Worm (Caenorhabditis elegans) whole organism, L4 larva: Measurements from ENCODE around the gene rgs-9.
A peak's percentile ranks its signal among the peaks of the same experiment; 100 is the strongest.

ENCODE experiments used
- F10B5.3 ChIP-seq: sonication (generic microtip); optimal IDR thresholded peaks from 2 replicates; lab custom pipeline; 2016; ENCODE audit warnings: mild to moderate bottlenecking, missing genetic modification characterization, missing compliant biosample characterization
- F44E2.7 ChIP-seq: fragments of 200-800 bp; sonication (Bioruptor generic); IDR thresholded peaks from 2 replicates; pipeline ENCODE4 v2.1.2; 2022; ENCODE audit warnings: missing genetic modification characterization, missing compliant biosample characterization
- F49E8.2 ChIP-seq: sonication (generic microtip); optimal IDR thresholded peaks from 2 replicates; lab custom pipeline; 2016; ENCODE audit warnings: missing compliant biosample characterization, mild to moderate bottlenecking, missing genetic modification characterization, borderline replicate concordance
- T20F7.1 ChIP-seq: fragments of 200-800 bp; sonication (Bioruptor generic); optimal IDR thresholded peaks from 2 replicates; lab custom pipeline; 2018; ENCODE audit warnings: mild to moderate bottlenecking, missing genetic modification characterization, missing compliant biosample characterization
- T26A8.4 ChIP-seq: fragments of 200-800 bp; sonication (Bioruptor generic); IDR thresholded peaks from 2 replicates; pipeline ENCODE4 v1.3.6; 2022; ENCODE audit warnings: missing genetic modification characterization, missing compliant biosample characterization
- Y105C5A.15 ChIP-seq: fragments of 200-800 bp; sonication (Bioruptor generic); IDR thresholded peaks from 2 replicates; pipeline ENCODE4 v1.3.6; 2022; ENCODE audit warnings: missing genetic modification characterization, missing compliant biosample characterization
- Y48G9A.11 ChIP-seq: fragments of 200-800 bp; sonication (Bioruptor generic); IDR thresholded peaks from 2 replicates; pipeline ENCODE4 v1.3.6; 2022; ENCODE audit warnings: missing genetic modification reagents, missing genetic modification characterization, missing compliant biosample characterization
- aha-1 ChIP-seq: fragments of 150-350 bp; peaks from one replicate; lab custom pipeline; 2014; ENCODE audit warnings: missing biosample characterization, missing genetic modification characterization
- arid-1 ChIP-seq: fragments of 200-800 bp; sonication (Bioruptor generic); conservative IDR thresholded peaks from 2 replicates; pipeline ENCODE4 v1.3.6; 2022; ENCODE audit warnings: missing genetic modification reagents, missing genetic modification characterization, missing compliant biosample characterization
- ceh-20 ChIP-seq: fragments of 200-800 bp; sonication (Bioruptor generic); IDR thresholded peaks from 2 replicates; pipeline ENCODE4 v1.3.6; 2022; ENCODE audit warnings: missing genetic modification reagents, missing genetic modification characterization, missing compliant biosample characterization
- ceh-62 ChIP-seq: sonication (generic microtip); optimal IDR thresholded peaks from 2 replicates; lab custom pipeline; 2017; ENCODE audit warnings: missing biosample characterization, missing genetic modification characterization
- cey-2 ChIP-seq: sonication (generic microtip); optimal IDR thresholded peaks from 3 replicates; lab custom pipeline; 2017; ENCODE audit warnings: missing genetic modification characterization, mild to moderate bottlenecking, missing compliant biosample characterization, antibody characterized with exemption, borderline replicate concordance; ENCODE audit not compliant: insufficient read depth
- daf-12 ChIP-seq: fragments of 150-350 bp; optimal IDR thresholded peaks from 2 replicates; lab custom pipeline; 2014; ENCODE audit warnings: missing biosample characterization, missing genetic modification reagents, missing genetic modification characterization
- dmd-8 ChIP-seq: fragments of 200-800 bp; sonication (Bioruptor generic); IDR thresholded peaks from 2 replicates; pipeline ENCODE4 v1.3.6; 2022; ENCODE audit warnings: missing genetic modification characterization, missing compliant biosample characterization
- dpl-1 ChIP-seq: fragments of 150-350 bp; optimal IDR thresholded peaks from 2 replicates; lab custom pipeline; 2014; ENCODE audit warnings: missing biosample characterization, missing genetic modification reagents, missing genetic modification characterization
- egl-27 ChIP-seq: sonication (generic microtip); optimal IDR thresholded peaks from 3 replicates; lab custom pipeline; 2017; ENCODE audit warnings: missing biosample characterization, missing genetic modification reagents, missing genetic modification characterization
- egl-43 ChIP-seq: fragments of 200-800 bp; sonication (Bioruptor generic); IDR thresholded peaks from 2 replicates; pipeline ENCODE4 v1.3.6; 2022; ENCODE audit warnings: missing genetic modification reagents, missing genetic modification characterization, missing compliant biosample characterization
- fos-1 ChIP-seq: fragments of 150-350 bp; optimal IDR thresholded peaks from 2 replicates; lab custom pipeline; 2014; ENCODE audit warnings: missing biosample characterization, missing genetic modification characterization
- hlh-11 ChIP-seq: fragments of 200-800 bp; sonication (Bioruptor generic); optimal IDR thresholded peaks from 2 replicates; lab custom pipeline; 2018; ENCODE audit warnings: mild to moderate bottlenecking, missing genetic modification characterization, missing compliant biosample characterization
- hlh-30 ChIP-seq: sonication (generic microtip); optimal IDR thresholded peaks from 2 replicates; lab custom pipeline; 2017; ENCODE audit warnings: antibody characterized with exemption, mild to moderate bottlenecking, missing genetic modification characterization, missing compliant biosample characterization; ENCODE audit not compliant: insufficient read depth
- hmg-1.1 ChIP-seq: fragments of 200-800 bp; sonication (Bioruptor generic); IDR thresholded peaks from 2 replicates; pipeline ENCODE4 v1.3.6; 2022; ENCODE audit warnings: missing genetic modification reagents, missing genetic modification characterization, missing compliant biosample characterization
- jun-1 ChIP-seq: fragments of 150-350 bp; optimal IDR thresholded peaks from 2 replicates; lab custom pipeline; 2014; ENCODE audit warnings: missing biosample characterization, missing genetic modification reagents, missing genetic modification characterization
- lin-1 ChIP-seq: fragments of 200-800 bp; sonication (Bioruptor generic); IDR thresholded peaks from 2 replicates; pipeline ENCODE4 v1.3.6; 2022; ENCODE audit warnings: missing genetic modification reagents, missing genetic modification characterization, missing compliant biosample characterization
- lin-13 ChIP-seq: fragments of 150-350 bp; optimal IDR thresholded peaks from 2 replicates; lab custom pipeline; 2014; ENCODE audit warnings: missing biosample characterization, missing genetic modification reagents, missing genetic modification characterization
- lin-15B ChIP-seq: fragments of 150-350 bp; sonication (generic microtip); optimal IDR thresholded peaks from 3 replicates; lab custom pipeline; 2014; ENCODE audit warnings: missing biosample characterization, missing genetic modification characterization
- lin-38 ChIP-seq: fragments of 200-800 bp; sonication (Bioruptor generic); IDR thresholded peaks from 2 replicates; pipeline ENCODE4 v1.3.6; 2022; ENCODE audit warnings: missing genetic modification reagents, missing genetic modification characterization, missing compliant biosample characterization
- lsy-2 ChIP-seq, 2 experiments: fragments of 150-350 bp in 1 of 2; sonication (generic microtip) in 1 of 2; optimal IDR thresholded peaks; 2 replicates each; lab custom pipeline; 2014 to 2017; ENCODE audit warnings: missing biosample characterization in 2 of 2, missing genetic modification characterization in 2 of 2
- mdl-1 ChIP-seq, 2 experiments: fragments of 150-350 bp in 1 of 2; sonication (generic microtip) in 1 of 2; optimal IDR thresholded peaks; 2 replicates each; lab custom pipeline; 2014 to 2017; ENCODE audit warnings: missing biosample characterization in 2 of 2, missing genetic modification characterization in 2 of 2
- mdt-29 ChIP-seq: fragments of 200-800 bp; sonication (Bioruptor generic); IDR thresholded peaks from 2 replicates; pipeline ENCODE4 v1.3.6; 2022; ENCODE audit warnings: missing genetic modification reagents, missing genetic modification characterization, missing compliant biosample characterization
- mes-2 ChIP-seq: sonication (generic microtip); optimal IDR thresholded peaks from 2 replicates; lab custom pipeline; 2016; ENCODE audit warnings: missing genotype, mild to moderate bottlenecking, missing genetic modification characterization, missing compliant biosample characterization; ENCODE audit not compliant: poor library complexity, severe bottlenecking
- nhr-10 ChIP-seq: fragments of 150-350 bp; optimal IDR thresholded peaks from 2 replicates; lab custom pipeline; 2014; ENCODE audit warnings: missing biosample characterization, missing genetic modification characterization
- nhr-28 ChIP-seq: fragments of 150-350 bp; optimal IDR thresholded peaks from 2 replicates; lab custom pipeline; 2014; ENCODE audit warnings: missing biosample characterization, missing genetic modification characterization
- nhr-41 ChIP-seq: fragments of 200-800 bp; sonication (Bioruptor generic); IDR thresholded peaks from 2 replicates; pipeline ENCODE4 v1.3.6; 2022; ENCODE audit warnings: missing genetic modification reagents, missing genetic modification characterization, missing compliant biosample characterization
- nhr-6 ChIP-seq: fragments of 150-350 bp; optimal IDR thresholded peaks from 2 replicates; lab custom pipeline; 2014; ENCODE audit warnings: missing biosample characterization, missing genetic modification characterization
- pha-4 ChIP-seq, 2 experiments: fragments of 150-350 bp in 1 of 2; fragments of 200-800 bp in 1 of 2; sonication (Bioruptor generic) in 1 of 2; IDR thresholded peaks in 1 of 2; optimal IDR thresholded peaks in 1 of 2; 2 replicates each; pipeline versions ENCODE4 v1.3.6 to Lab custom; 2014 to 2022; ENCODE audit warnings: missing genetic modification characterization in 2 of 2, missing genetic modification reagents in 2 of 2, missing biosample characterization in 1 of 2, missing compliant biosample characterization in 1 of 2
- pqm-1 ChIP-seq: sonication (generic microtip); optimal IDR thresholded peaks from 2 replicates; lab custom pipeline; 2017; ENCODE audit warnings: missing biosample characterization, missing genetic modification characterization
- rbr-2 ChIP-seq: sonication (generic microtip); optimal IDR thresholded peaks from 2 replicates; lab custom pipeline; 2016; ENCODE audit warnings: missing genotype, missing genetic modification characterization, missing compliant biosample characterization
- saeg-2 ChIP-seq: fragments of 200-800 bp; sonication (Bioruptor generic); IDR thresholded peaks from 2 replicates; pipeline ENCODE4 v1.3.6; 2022; ENCODE audit warnings: missing genetic modification reagents, missing genetic modification characterization, missing compliant biosample characterization
- set-16 ChIP-seq: fragments of 200-800 bp; sonication (Bioruptor generic); IDR thresholded peaks from 2 replicates; pipeline ENCODE4 v1.3.6; 2022; ENCODE audit warnings: missing genetic modification reagents, missing genetic modification characterization, missing compliant biosample characterization
- skn-1 ChIP-seq: fragments of 150-350 bp; optimal IDR thresholded peaks from 2 replicates; lab custom pipeline; 2014; ENCODE audit warnings: missing biosample characterization, missing genetic modification characterization
- unc-130 ChIP-seq: sonication (generic microtip); optimal IDR thresholded peaks from 2 replicates; lab custom pipeline; 2016; ENCODE audit warnings: missing genetic modification reagents, missing genetic modification characterization, missing compliant biosample characterization
- unc-62 ChIP-seq, 3 experiments: fragments of 150-350 bp in 1 of 3; sonication (generic microtip); optimal IDR thresholded peaks in 2 of 3; peaks in 1 of 3; 1 replicate in 1 of 3; 2 replicates in 2 of 3; lab custom pipeline; 2014 to 2017; ENCODE audit warnings: missing biosample characterization in 3 of 3, missing genetic modification characterization in 3 of 3, missing genetic modification reagents in 3 of 3, missing genotype in 1 of 3
- zag-1 ChIP-seq: fragments of 150-350 bp; optimal IDR thresholded peaks from 2 replicates; lab custom pipeline; 2014; ENCODE audit warnings: missing biosample characterization, missing genetic modification characterization

rgs-9 gene

DNA sequence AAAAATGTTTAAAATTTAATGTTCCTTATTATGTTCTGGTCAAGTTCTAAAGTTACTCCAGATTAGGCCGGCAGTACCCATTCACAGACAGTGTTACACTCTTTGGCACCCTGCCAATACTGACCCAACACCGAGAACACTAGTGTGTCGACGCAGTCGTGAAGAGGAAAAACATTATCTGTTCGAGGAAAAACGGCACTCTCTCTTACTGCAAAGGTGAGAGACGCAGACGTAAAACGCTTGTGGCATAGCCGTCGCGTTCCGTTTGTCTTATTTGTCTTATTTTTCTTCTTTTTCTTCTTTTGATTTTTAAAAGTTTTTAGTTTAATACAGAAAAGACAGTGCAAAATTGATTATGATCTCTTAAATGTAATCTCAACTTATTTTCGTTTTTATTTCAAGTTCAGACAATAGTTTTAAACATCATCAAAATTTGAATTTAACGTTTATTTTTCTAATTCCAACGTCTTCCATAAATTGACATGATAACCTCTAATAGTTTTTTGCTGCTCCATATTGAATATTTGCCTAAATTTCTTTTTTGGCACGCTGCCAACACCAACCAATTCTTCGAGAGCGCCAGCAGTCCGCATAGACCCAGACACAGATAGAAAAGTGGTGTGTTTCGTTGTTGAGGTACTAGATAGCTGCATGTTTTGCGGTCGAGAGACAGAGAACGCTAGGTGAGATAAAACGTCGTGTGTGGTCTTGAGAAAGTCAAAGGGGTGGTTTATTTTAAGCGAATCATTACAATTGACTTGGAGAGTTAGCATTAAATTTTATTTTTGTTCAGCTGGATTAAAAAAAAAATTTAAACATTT lies 46.0 kb downstream of the rgs-9 start (continued):
- TF ChIP-seq skn-1: no peak
- TF ChIP-seq dpl-1 (GFP tag; lab: Kevin White, UChicago): no peak
- TF ChIP-seq saeg-2 (GFP tag; lab: Robert Waterston, UW): no peak
- no peak for TF ChIP-seq egl-27 (tag; lab: Kevin White, UChicago)
- TF ChIP-seq ceh-62 (tag; lab: Kevin White, UChicago): no peak
- TF ChIP-seq cey-2: no peak
- no peak for TF ChIP-seq F44E2.7 (GFP tag; lab: Robert Waterston, UW)
- TF ChIP-seq hlh-30 (tag; lab: Kevin White, UChicago): no peak
- TF ChIP-seq F10B5.3 (tag; lab: Kevin White, UChicago): no peak

DNA sequence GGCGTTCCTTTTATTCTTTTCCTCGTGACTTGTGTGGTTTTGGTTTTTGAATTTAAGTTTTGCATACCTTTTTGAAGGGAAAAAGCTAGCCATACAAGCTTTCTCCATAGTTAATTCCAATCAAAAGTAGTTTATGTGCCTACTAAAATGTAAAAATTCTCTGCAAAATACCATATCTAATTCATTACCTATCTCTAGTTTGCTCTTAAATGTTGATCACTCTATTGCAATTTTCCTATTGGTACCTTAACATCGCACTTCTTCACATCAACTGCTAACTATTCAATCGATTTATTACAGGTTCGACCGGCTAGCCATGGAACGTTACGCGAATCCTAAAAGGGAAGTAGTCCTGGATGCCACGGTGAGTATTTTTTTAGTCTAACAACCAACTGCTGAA lies 47.2 kb downstream of the rgs-9 start, which contains the start of gene F52D2.7:
Gene F52D2.7 (plus strand): TSS at position 301 of the 400 bp plus-strand sequence.
- TF ChIP-seq egl-43 (GFP tag; lab: Robert Waterston, UW) (no peak), skn-1 (no peak), Y105C5A.15 (GFP tag; lab: Robert Waterston, UW) (no peak), lin-38 (GFP tag; lab: Robert Waterston, UW) (no peak), lin-13 (GFP tag; lab: Kevin White, UChicago) (no peak), mes-2 (tag; lab: Kevin White, UChicago) (no peak), pha-4 (GFP tag; IDR thresholded peaks at IDR 0.05; lab: Robert Waterston, UW) (no peak), pha-4 (tag; optimal IDR thresholded peaks at IDR 0.05; lab: Kevin White, UChicago) (no peak), pqm-1 (tag; lab: Kevin White, UChicago) (no peak), dpl-1 (GFP tag; lab: Kevin White, UChicago) (no peak), ceh-20 (GFP tag; lab: Robert Waterston, UW) (no peak), fos-1 (tag; lab: Kevin White, UChicago) (no peak), lin-15B (no peak), jun-1 (no peak)

DNA sequence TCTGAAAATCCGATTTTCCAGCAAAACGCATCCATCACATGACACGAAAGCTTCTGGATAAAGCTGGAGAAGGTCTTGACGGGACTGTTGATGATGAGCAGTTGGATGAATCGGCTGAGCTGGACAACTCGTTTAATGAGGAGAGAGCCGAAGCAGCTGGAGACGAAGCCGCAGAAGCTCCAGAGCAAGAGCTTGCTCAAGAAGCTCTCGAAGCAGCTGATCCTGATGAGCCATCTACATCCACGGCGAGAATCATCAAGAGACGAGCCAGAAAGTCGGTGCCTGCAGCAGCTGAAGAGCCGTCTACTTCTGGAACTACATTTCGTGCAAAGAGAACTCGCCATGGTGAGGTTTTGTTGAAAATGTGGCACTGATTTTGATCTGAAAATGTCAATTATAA lies 49.4 kb downstream of the rgs-9 start:
- no peak for TF ChIP-seq T26A8.4
- no peak for TF ChIP-seq jun-1
- no peak for TF ChIP-seq mdt-29 (GFP tag; lab: Robert Waterston, UW)
- no peak for TF ChIP-seq skn-1
- TF ChIP-seq unc-130 (GFP tag; lab: Kevin White, UChicago): no peak
- peak; percentile 28 for TF ChIP-seq aha-1 (tag; lab: Kevin White, UChicago)
- TF ChIP-seq lsy-2 (tag; optimal IDR thresholded peaks at IDR 0.05; lab: Kevin White, UChicago): no peak
- TF ChIP-seq Y48G9A.11 (GFP tag; lab: Robert Waterston, UW): no peak
- TF ChIP-seq daf-12: no peak
- TF ChIP-seq arid-1 (GFP tag; lab: Robert Waterston, UW): no peak
- peak; percentile 74 for TF ChIP-seq set-16 (GFP tag; lab: Robert Waterston, UW)
- TF ChIP-seq nhr-41 (GFP tag; lab: Robert Waterston, UW): no peak
- peak in 1 of 2 experiments; percentile 19 for TF ChIP-seq unc-62 (GFP tag; optimal IDR thresholded peaks at IDR 0.05 in 1 of 2; lab: Kevin White, UChicago)
- no peak for TF ChIP-seq unc-62 (tag; optimal IDR thresholded peaks at IDR 0.05; lab: Kevin White, UChicago)

DNA sequence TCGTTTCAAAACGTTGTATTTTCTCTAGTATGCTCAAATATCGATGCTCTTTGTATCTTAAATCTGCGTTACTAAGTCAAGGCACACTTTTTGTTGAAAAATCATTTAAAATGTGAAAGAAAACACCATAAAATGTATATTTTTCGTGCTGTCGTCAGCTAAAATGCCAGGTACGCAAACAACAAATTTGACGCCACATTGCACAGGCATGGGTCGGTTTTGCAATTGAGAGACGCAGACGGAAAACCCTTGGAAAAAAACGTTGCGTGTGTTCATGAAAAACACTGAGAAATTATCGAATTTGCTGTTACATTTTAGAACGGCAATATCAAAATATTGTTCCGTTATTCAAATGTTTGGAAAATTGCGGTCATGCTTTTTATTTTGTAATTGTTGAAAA lies 49.8 kb downstream of the rgs-9 start:
- TF ChIP-seq dmd-8 (GFP tag; lab: Robert Waterston, UW) (no peak), daf-12 (no peak), hlh-11 (no peak), F49E8.2 (no peak), aha-1 (tag; lab: Kevin White, UChicago) (peak; percentile 93), zag-1 (no peak), nhr-10 (no peak), dpl-1 (GFP tag; lab: Kevin White, UChicago) (peak; percentile 50), nhr-6 (tag; lab: Kevin White, UChicago) (peak; percentile 6), rbr-2 (tag; lab: Kevin White, UChicago) (peak; percentile 1), set-16 (GFP tag; lab: Robert Waterston, UW) (no peak), nhr-28 (peak; percentile 14), mdt-29 (GFP tag; lab: Robert Waterston, UW) (no peak), nhr-41 (GFP tag; lab: Robert Waterston, UW) (no peak), Y48G9A.11 (GFP tag; lab: Robert Waterston, UW) (no peak), hmg-1.1 (GFP tag; lab: Robert Waterston, UW) (peak; percentile 68), T20F7.1 (GFP tag; lab: Kevin White, UChicago) (no peak), hlh-30 (tag; lab: Kevin White, UChicago) (peak; percentile 55), mdl-1 (tag; optimal IDR thresholded peaks at IDR 0.05; lab: Kevin White, UChicago) (peak in 1 of 2 experiments; percentile 37), lin-1 (GFP tag; lab: Robert Waterston, UW) (no peak)
